Fruit fly (Drosophila melanogaster): ENCODE results near the gene pic.

The pic gene

dm6 chr3R:13068022-13068421, 16.0 kb downstream of the pic start (continued):
- TF ChIP-seq CG4730 (GFP tag; IDR thresholded peaks at IDR 0.05): no peak
- peak; percentile 82 for TF ChIP-seq kah (GFP tag; optimal IDR thresholded peaks at IDR 0.05)
- TF ChIP-seq CG7745 (tag; optimal IDR thresholded peaks at IDR 0.05): peak; percentile 80
- peak; percentile 60 for TF ChIP-seq NfI (GFP tag; optimal IDR thresholded peaks at IDR 0.05)
- no peak for TF ChIP-seq BEAF-32 (GFP tag; optimal IDR thresholded peaks at IDR 0.05)
- TF ChIP-seq sens-2 (GFP tag; IDR thresholded peaks at IDR 0.05): peak; percentile 47; the same call in 1 of the 2 replicates
- TF ChIP-seq E2f1 (GFP tag; IDR thresholded peaks at IDR 0.05): no peak
- TF ChIP-seq ac (GFP tag; optimal IDR thresholded peaks at IDR 0.05): peak; percentile 87
- TF ChIP-seq CG14710 (tag; optimal IDR thresholded peaks at IDR 0.05): peak; percentile 95
- TF ChIP-seq pros (GFP tag; optimal IDR thresholded peaks at IDR 0.05): no peak
- peak; percentile 70 for TF ChIP-seq CG8290 (GFP tag; optimal IDR thresholded peaks at IDR 0.05)
- TF ChIP-seq CG8290 (tag; optimal IDR thresholded peaks at IDR 0.05): peak; percentile 65 to 95
- no peak for TF ChIP-seq Doc3 (GFP tag; IDR thresholded peaks at IDR 0.05; ENCODE audit: partially characterized antibody)
- TF ChIP-seq CG4282 (GFP tag; optimal IDR thresholded peaks at IDR 0.05): peak; percentile 22
- no peak for TF ChIP-seq CG13894 (tag; optimal IDR thresholded peaks at IDR 0.05)
- TF ChIP-seq CG6791 (GFP tag; IDR thresholded peaks at IDR 0.05; ENCODE audit: partially characterized antibody): 0 out of 3 replicates have a peak, but pooled peaks have one; percentile 28
- TF ChIP-seq Opbp (GFP tag; IDR thresholded peaks at IDR 0.05; ENCODE audit: partially characterized antibody): no peak
- peak; percentile 62 to 65 for TF ChIP-seq dpn (GFP tag; optimal IDR thresholded peaks at IDR 0.05)
- peak; percentile 60 for TF ChIP-seq CHES-1-like (GFP tag; optimal IDR thresholded peaks at IDR 0.05)
- no peak for TF ChIP-seq NFAT (GFP tag; IDR thresholded peaks at IDR 0.05)
- peak; percentile 66 for TF ChIP-seq CG17328 (GFP tag; IDR thresholded peaks at IDR 0.05)
- TF ChIP-seq Atf3 (GFP tag; optimal IDR thresholded peaks at IDR 0.05): peak; percentile 44
- TF ChIP-seq pita (GFP tag; optimal IDR thresholded peaks at IDR 0.05): no peak
- TF ChIP-seq Hr3 (GFP tag; optimal IDR thresholded peaks at IDR 0.05): peak; percentile 58
- TF ChIP-seq CG8944 (GFP tag; optimal IDR thresholded peaks at IDR 0.05): peak; percentile 67
- TF ChIP-seq CG1602 (GFP tag; optimal IDR thresholded peaks at IDR 0.05): peak; percentile 62
- peak; percentile 89 for TF ChIP-seq ash1 (GFP tag; optimal IDR thresholded peaks at IDR 0.05)
- no peak for TF ChIP-seq sd (tag; optimal IDR thresholded peaks at IDR 0.05)
- peak; percentile 97 for TF ChIP-seq gsb-n (tag; optimal IDR thresholded peaks at IDR 0.05)
- TF ChIP-seq Hmx (GFP tag; optimal IDR thresholded peaks at IDR 0.05): no peak
- TF ChIP-seq CG7556 (GFP tag; optimal IDR thresholded peaks at IDR 0.05): peak; percentile 82
- TF ChIP-seq Elba2 (GFP tag; optimal IDR thresholded peaks at IDR 0.05): no peak
- peak; percentile 73 for TF ChIP-seq Side (GFP tag; optimal IDR thresholded peaks at IDR 0.05)
- peak; percentile 90 for TF ChIP-seq trh (GFP tag; optimal IDR thresholded peaks at IDR 0.05)
- TF ChIP-seq CG6683 (GFP tag; optimal IDR thresholded peaks at IDR 0.05): peak; percentile 82
- no peak for TF ChIP-seq Lpt (GFP tag; optimal IDR thresholded peaks at IDR 0.05)
- TF ChIP-seq ewg (GFP tag; optimal IDR thresholded peaks at IDR 0.05): peak; percentile 85
- peak; percentile 94 for TF ChIP-seq CG9727 (GFP tag; optimal IDR thresholded peaks at IDR 0.05)
- peak; percentile 98 for TF ChIP-seq CG7987 (GFP tag; optimal IDR thresholded peaks at IDR 0.05)
- peak; percentile 75 for TF ChIP-seq kay (GFP tag; optimal IDR thresholded peaks at IDR 0.05)
- TF ChIP-seq nom (GFP tag; optimal IDR thresholded peaks at IDR 0.05): no peak
- peak; percentile 76 for TF ChIP-seq schlank (tag; optimal IDR thresholded peaks at IDR 0.05)
- peak; percentile 82 for TF ChIP-seq D19A (tag; optimal IDR thresholded peaks at IDR 0.05)
- peak; percentile 99 for TF ChIP-seq ATbp (GFP tag; optimal IDR thresholded peaks at IDR 0.05)
- no peak for TF ChIP-seq hkb (optimal IDR thresholded peaks at IDR 0.05)
- peak; percentile 90 for TF ChIP-seq hkb (GFP tag; IDR thresholded peaks at IDR 0.05)
- TF ChIP-seq CG11696 (GFP tag; IDR thresholded peaks at IDR 0.05): 0 out of 2 replicates have a peak, but pooled peaks have one; percentile 28
- peak; percentile 27 for TF ChIP-seq Ets97D (GFP tag; optimal IDR thresholded peaks at IDR 0.05)
- peak in 1 of 2 experiments; percentile 94 for TF ChIP-seq bsh (GFP tag; optimal IDR thresholded peaks at IDR 0.05)
- TF ChIP-seq ssp (GFP tag; IDR thresholded peaks at IDR 0.05): peak; percentile 35; the same call in 1 of the 2 replicates
- peak; percentile 53 for TF ChIP-seq H2.0 (GFP tag; IDR thresholded peaks at IDR 0.05)

Data from whole organism, embryonic.